Worm (Caenorhabditis elegans): ENCODE results near the gene T23F2.4.

The T23F2.4 gene

ce11 chrX:5524260-5524659, 9.4 kb upstream of the T23F2.4 start:
- TF ChIP-seq elt-2 (tag; optimal IDR thresholded peaks at IDR 0.05) (peak; percentile 53), F16B12.6 (tag; optimal IDR thresholded peaks at IDR 0.05) (no peak), nhr-20 (tag; optimal IDR thresholded peaks at IDR 0.05) (peak; percentile 57), sptf-1 (tag; optimal IDR thresholded peaks at IDR 0.05) (no peak), efl-1 (optimal IDR thresholded peaks at IDR 0.05) (no peak), efl-1 (GFP tag; optimal IDR thresholded peaks at IDR 0.05 in 1 of 2) (peak in 1 of 2 experiments; percentile 2), blmp-1 (tag; optimal IDR thresholded peaks at IDR 0.05) (peak; percentile 76), irx-1 (tag; optimal IDR thresholded peaks at IDR 0.05) (no peak), pqm-1 (tag; optimal IDR thresholded peaks at IDR 0.05) (peak; percentile 17), nhr-19 (GFP tag; conservative IDR thresholded peaks at IDR 0.05) (no peak), lin-35 (GFP tag; optimal IDR thresholded peaks at IDR 0.05) (peak in 1 of 2 experiments; percentile 0), elt-3 (tag; optimal IDR thresholded peaks at IDR 0.05) (peak in 1 of 6 experiments; percentile 74)

ce11 chrX:5522769-5523601, 8.1 kb upstream of the T23F2.4 start, which contains the start of gene mboa-3:
Gene mboa-3 (minus strand): TSS chrX:5522819.
- TF ChIP-seq mab-9 (GFP tag; IDR thresholded peaks at IDR 0.05) (no peak), sox-4 (tag; optimal IDR thresholded peaks at IDR 0.05) (no peak), nhr-90 (tag; optimal IDR thresholded peaks at IDR 0.05; ENCODE audit: poor library complexity) (peak; percentile 37), mdl-1 (tag; optimal IDR thresholded peaks at IDR 0.05) (peak in 1 of 2 experiments; percentile 55), efl-3 (GFP tag; optimal IDR thresholded peaks at IDR 0.05) (peak; percentile 16), fkh-8 (tag; optimal IDR thresholded peaks at IDR 0.05) (no peak), nhr-71 (tag; optimal IDR thresholded peaks at IDR 0.05) (peak; percentile 75), Y116A8C.19 (tag; optimal IDR thresholded peaks at IDR 0.05; ENCODE audit: borderline replicate concordance) (no peak), swsn-7 (tag; optimal IDR thresholded peaks at IDR 0.05) (peak; percentile 26), nhr-84 (tag; optimal IDR thresholded peaks at IDR 0.05) (no peak), pag-3 (tag; optimal IDR thresholded peaks at IDR 0.05; ENCODE audit: borderline replicate concordance, insufficient read depth) (no peak), efl-1 (optimal IDR thresholded peaks at IDR 0.05) (no peak), efl-1 (GFP tag; optimal IDR thresholded peaks at IDR 0.05 in 1 of 2) (no peak), nhr-47 (tag; optimal IDR thresholded peaks at IDR 0.05) (no peak), ceh-90 (tag; optimal IDR thresholded peaks at IDR 0.05) (no peak), aly-2 (tag; optimal IDR thresholded peaks at IDR 0.05) (no peak), unc-98 (GFP tag; IDR thresholded peaks at IDR 0.05) (no peak), nhr-76 (tag; optimal IDR thresholded peaks at IDR 0.05) (no peak), egl-27 (tag; optimal IDR thresholded peaks at IDR 0.05) (no peak), ceh-63 (GFP tag; optimal IDR thresholded peaks at IDR 0.05) (no peak), sup-37 (GFP tag; optimal IDR thresholded peaks at IDR 0.05) (no peak), skn-1 (tag; optimal IDR thresholded peaks at IDR 0.05) (no peak), pax-3 (tag; optimal IDR thresholded peaks at IDR 0.05) (no peak), unc-130 (tag; optimal IDR thresholded peaks at IDR 0.05) (peak; percentile 26), ztf-11 (tag; optimal IDR thresholded peaks at IDR 0.05) (no peak), grh-1 (GFP tag; IDR thresholded peaks at IDR 0.05) (no peak), lin-13 (GFP tag; optimal IDR thresholded peaks at IDR 0.05) (peak; percentile 5), tlp-1 (tag; optimal IDR thresholded peaks at IDR 0.05) (no peak), unc-30 (tag; optimal IDR thresholded peaks at IDR 0.05) (no peak), zip-4 (GFP tag; optimal IDR thresholded peaks at IDR 0.05) (no peak), nhr-28 (tag; optimal IDR thresholded peaks at IDR 0.05) (no peak), nhr-19 (GFP tag; conservative IDR thresholded peaks at IDR 0.05) (peak; percentile 43; the same call in 1 of the 2 replicates), mep-1 (tag; optimal IDR thresholded peaks at IDR 0.05) (no peak), elt-2 (tag; optimal IDR thresholded peaks at IDR 0.05) (peak; percentile 67), nhr-20 (tag; optimal IDR thresholded peaks at IDR 0.05) (peak; percentile 83), nhr-237 (tag; optimal IDR thresholded peaks at IDR 0.05) (no peak), nhr-85 (tag) (peak; percentile 86), elt-3 (tag; optimal IDR thresholded peaks at IDR 0.05) (peak in 2 of 6 experiments; percentile 23 to 39), lin-14 (GFP tag; optimal IDR thresholded peaks at IDR 0.05) (peak; percentile 73), ceh-82 (tag; optimal IDR thresholded peaks at IDR 0.05) (no peak), ceh-88 (GFP tag; IDR thresholded peaks at IDR 0.05) (no peak), hlh-17 (GFP tag; optimal IDR thresholded peaks at IDR 0.05; ENCODE audit: borderline replicate concordance) (no peak), blmp-1 (tag; optimal IDR thresholded peaks at IDR 0.05) (peak; percentile 11)

Measured in whole organism, L1 larva.